Worm (Caenorhabditis elegans): Measurements from ENCODE around the gene nhr-54.

DNA sequence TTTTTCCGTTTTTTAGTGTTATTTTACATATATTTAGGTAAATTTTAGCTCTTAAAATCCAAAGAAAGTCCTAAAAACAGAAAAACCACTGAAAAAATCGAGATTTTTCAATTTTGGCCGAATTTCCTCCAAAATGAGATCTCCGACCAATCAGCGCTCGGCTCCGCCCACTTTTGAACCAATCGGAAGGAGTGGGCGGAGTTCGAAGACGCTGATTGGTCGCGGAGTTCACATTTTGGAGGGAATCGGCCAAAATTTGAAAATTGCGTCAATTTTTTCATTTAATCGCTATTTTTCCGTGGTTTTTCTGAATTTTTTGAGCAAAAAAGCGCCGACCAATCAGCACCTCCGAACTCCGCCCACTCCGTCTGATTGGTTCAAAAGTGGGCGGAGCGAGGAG is 34.9 kb upstream of the nhr-54 start:
- TF ChIP-seq R02D3.7 (tag; optimal IDR thresholded peaks at IDR 0.05) = no peak
- no peak for TF ChIP-seq nhr-237 (tag; optimal IDR thresholded peaks at IDR 0.05)
- no peak for TF ChIP-seq nhr-28 (tag; optimal IDR thresholded peaks at IDR 0.05)
- no peak for TF ChIP-seq snpc-4 (tag; optimal IDR thresholded peaks at IDR 0.05)
- TF ChIP-seq aly-2 (tag; optimal IDR thresholded peaks at IDR 0.05) = no peak
- TF ChIP-seq unc-62 (GFP tag; optimal IDR thresholded peaks at IDR 0.05) = no peak
- no peak for TF ChIP-seq pha-4 (tag; optimal IDR thresholded peaks at IDR 0.05)
- TF ChIP-seq nhr-11 (tag; optimal IDR thresholded peaks at IDR 0.05) = no peak
- TF ChIP-seq nhr-67 (tag; optimal IDR thresholded peaks at IDR 0.05) = no peak
- TF ChIP-seq elt-2 (tag; optimal IDR thresholded peaks at IDR 0.05) = no peak
